1 worm cellular context compared by ENCODE assay signal in the genomic region with DNA sequence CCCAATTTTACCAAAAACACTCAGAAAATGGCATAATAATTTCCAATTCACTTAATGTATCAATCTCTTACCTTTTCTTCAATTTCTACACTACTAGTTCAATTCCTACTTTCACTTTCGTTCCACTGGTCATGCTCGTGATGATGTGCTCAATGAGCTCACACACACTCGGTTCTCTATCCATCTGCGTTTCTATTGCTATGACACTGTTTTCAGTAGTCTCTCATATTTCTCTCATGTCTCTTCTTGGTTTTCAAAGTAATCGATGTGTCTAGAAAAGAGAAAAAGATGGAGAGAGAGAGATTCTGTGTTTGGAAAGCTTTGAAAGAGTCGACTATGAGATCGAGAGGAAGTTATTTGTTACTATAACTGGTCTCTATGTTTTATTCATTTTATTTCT.
TF ChIP-seq lines count a peak whose summit lies in the region.

No protein-coding gene starts in this region.

TF ChIP-seq in whole organism, L1 larva, 84 proteins besides CTCF, POLR2A, EP300 and RAD21 (continued from another document):
- TF ChIP-seq nhr-20 (tag; optimal IDR thresholded peaks at IDR 0.05; lab: Kevin White, UChicago), result peak; percentile 19
- peak; percentile 71 for TF ChIP-seq fkh-8 (tag; optimal IDR thresholded peaks at IDR 0.05; lab: Kevin White, UChicago)
- TF ChIP-seq ceh-8 (GFP tag; optimal IDR thresholded peaks at IDR 0.05; lab: Kevin White, UChicago), result no peak
- no peak for TF ChIP-seq egl-27 (tag; optimal IDR thresholded peaks at IDR 0.05; lab: Kevin White, UChicago)
- TF ChIP-seq elt-3 (tag; optimal IDR thresholded peaks at IDR 0.05; lab: Kevin White, UChicago), result no peak
- TF ChIP-seq nhr-77 (tag; optimal IDR thresholded peaks at IDR 0.05; lab: Kevin White, UChicago), result peak; percentile 12
- peak; percentile 87 for TF ChIP-seq lin-14 (GFP tag; optimal IDR thresholded peaks at IDR 0.05; lab: Kevin White, UChicago)
- peak; percentile 39 for TF ChIP-seq skn-1 (tag; optimal IDR thresholded peaks at IDR 0.05; lab: Kevin White, UChicago)
- no peak for TF ChIP-seq isw-1 (GFP tag; IDR thresholded peaks at IDR 0.05; lab: Robert Waterston, UW)
- peak; percentile 57 for TF ChIP-seq swsn-7 (tag; optimal IDR thresholded peaks at IDR 0.05; lab: Kevin White, UChicago)
- no peak for TF ChIP-seq nhr-76 (tag; optimal IDR thresholded peaks at IDR 0.05; lab: Kevin White, UChicago)
- TF ChIP-seq ceh-82 (tag; optimal IDR thresholded peaks at IDR 0.05; lab: Kevin White, UChicago), result peak; percentile 18 to 75 (median 41)
- TF ChIP-seq unc-86 (tag; optimal IDR thresholded peaks at IDR 0.05; lab: Kevin White, UChicago), result peak; percentile 52
- TF ChIP-seq nhr-11 (tag; optimal IDR thresholded peaks at IDR 0.05; lab: Kevin White, UChicago), result no peak
- TF ChIP-seq lin-13 (GFP tag; optimal IDR thresholded peaks at IDR 0.05; lab: Kevin White, UChicago), result no peak
- TF ChIP-seq dsc-1 (tag; optimal IDR thresholded peaks at IDR 0.05; lab: Kevin White, UChicago), result peak; percentile 16
- no peak for TF ChIP-seq unc-98 (GFP tag; IDR thresholded peaks at IDR 0.05; lab: Robert Waterston, UW)
- no peak for TF ChIP-seq F16B12.6 (tag; optimal IDR thresholded peaks at IDR 0.05; lab: Kevin White, UChicago)
- TF ChIP-seq alr-1 (tag; optimal IDR thresholded peaks at IDR 0.05; lab: Kevin White, UChicago; ENCODE audit: borderline replicate concordance), result no peak
- no peak for TF ChIP-seq zag-1 (tag; optimal IDR thresholded peaks at IDR 0.05; lab: Kevin White, UChicago)
- TF ChIP-seq tbx-2 (tag; optimal IDR thresholded peaks at IDR 0.05; lab: Kevin White, UChicago), result peak; percentile 58
- no peak for TF ChIP-seq efl-3 (GFP tag; optimal IDR thresholded peaks at IDR 0.05; lab: Kevin White, UChicago)
- TF ChIP-seq nhr-71 (tag; optimal IDR thresholded peaks at IDR 0.05; lab: Kevin White, UChicago), result peak; percentile 75
- no peak for TF ChIP-seq ceh-88 (GFP tag; IDR thresholded peaks at IDR 0.05; lab: Robert Waterston, UW)
- TF ChIP-seq nhr-28 (tag; optimal IDR thresholded peaks at IDR 0.05; lab: Kevin White, UChicago), result no peak
- TF ChIP-seq ets-5 (GFP tag; IDR thresholded peaks at IDR 0.05; lab: Robert Waterston, UW), result 0 out of 2 replicates have a peak, but pooled peaks have one; percentile 70
- TF ChIP-seq hpl-2 (GFP tag; optimal IDR thresholded peaks at IDR 0.05; lab: Kevin White, UChicago), result no peak
- no peak for TF ChIP-seq snpc-4 (tag; optimal IDR thresholded peaks at IDR 0.05; lab: Kevin White, UChicago)
- TF ChIP-seq C34B4.2 (tag; optimal IDR thresholded peaks at IDR 0.05; lab: Kevin White, UChicago), result no peak
- TF ChIP-seq mdl-1 (tag; optimal IDR thresholded peaks at IDR 0.05; lab: Kevin White, UChicago), result peak in 1 of 2 experiments; percentile 39
- no peak for TF ChIP-seq pqm-1 (tag; optimal IDR thresholded peaks at IDR 0.05; lab: Kevin White, UChicago)
- no peak for TF ChIP-seq grh-1 (GFP tag; IDR thresholded peaks at IDR 0.05; lab: Robert Waterston, UW)
- TF ChIP-seq ama-1 (optimal IDR thresholded peaks at IDR 0.05; lab: Kevin White, UChicago), result no peak
- TF ChIP-seq mep-1 (tag; optimal IDR thresholded peaks at IDR 0.05; lab: Kevin White, UChicago), result peak; percentile 54
- no peak for TF ChIP-seq fkh-10 (GFP tag; optimal IDR thresholded peaks at IDR 0.05; lab: Kevin White, UChicago)
- no peak for TF ChIP-seq ces-1 (GFP tag; optimal IDR thresholded peaks at IDR 0.05; lab: Kevin White, UChicago)
- TF ChIP-seq blmp-1 (tag; optimal IDR thresholded peaks at IDR 0.05; lab: Kevin White, UChicago), result peak; percentile 64
- TF ChIP-seq ceh-63 (GFP tag; optimal IDR thresholded peaks at IDR 0.05; lab: Kevin White, UChicago), result no peak
- peak; percentile 59 to 74 for TF ChIP-seq lsy-2 (tag; optimal IDR thresholded peaks at IDR 0.05; lab: Kevin White, UChicago)
- no peak for TF ChIP-seq nhr-84 (tag; optimal IDR thresholded peaks at IDR 0.05; lab: Kevin White, UChicago)
- TF ChIP-seq aly-2 (tag; optimal IDR thresholded peaks at IDR 0.05; lab: Kevin White, UChicago), result no peak
- TF ChIP-seq fkh-4 (tag; optimal IDR thresholded peaks at IDR 0.05; lab: Kevin White, UChicago; ENCODE audit: borderline replicate concordance), result no peak
- no peak for TF ChIP-seq tlp-1 (tag; optimal IDR thresholded peaks at IDR 0.05; lab: Kevin White, UChicago)
- peak; percentile 32 for TF ChIP-seq lir-3 (tag; optimal IDR thresholded peaks at IDR 0.05; lab: Kevin White, UChicago; ENCODE audit: poor library complexity)
- no peak for TF ChIP-seq pag-3 (tag; optimal IDR thresholded peaks at IDR 0.05; lab: Kevin White, UChicago; ENCODE audit: borderline replicate concordance, insufficient read depth)
- peak; percentile 25 for TF ChIP-seq fos-1 (tag; optimal IDR thresholded peaks at IDR 0.05; lab: Kevin White, UChicago)
- TF ChIP-seq sup-37 (GFP tag; optimal IDR thresholded peaks at IDR 0.05; lab: Kevin White, UChicago), result no peak
- TF ChIP-seq jun-1 (tag; optimal IDR thresholded peaks at IDR 0.05; lab: Kevin White, UChicago), result peak; percentile 33
- peak; percentile 61 for TF ChIP-seq snu-23 (GFP tag; optimal IDR thresholded peaks at IDR 0.05; lab: Kevin White, UChicago)
- TF ChIP-seq unc-62 (GFP tag; optimal IDR thresholded peaks at IDR 0.05; lab: Kevin White, UChicago), result no peak
- no peak for TF ChIP-seq sptf-1 (tag; optimal IDR thresholded peaks at IDR 0.05; lab: Kevin White, UChicago)
- no peak for TF ChIP-seq ceh-90 (tag; optimal IDR thresholded peaks at IDR 0.05; lab: Kevin White, UChicago)
- no peak for TF ChIP-seq rnt-1 (tag; optimal IDR thresholded peaks at IDR 0.05; lab: Kevin White, UChicago)
